Fruit fly (Drosophila melanogaster): ENCODE data around the gene okr.

The okr gene

DNA sequence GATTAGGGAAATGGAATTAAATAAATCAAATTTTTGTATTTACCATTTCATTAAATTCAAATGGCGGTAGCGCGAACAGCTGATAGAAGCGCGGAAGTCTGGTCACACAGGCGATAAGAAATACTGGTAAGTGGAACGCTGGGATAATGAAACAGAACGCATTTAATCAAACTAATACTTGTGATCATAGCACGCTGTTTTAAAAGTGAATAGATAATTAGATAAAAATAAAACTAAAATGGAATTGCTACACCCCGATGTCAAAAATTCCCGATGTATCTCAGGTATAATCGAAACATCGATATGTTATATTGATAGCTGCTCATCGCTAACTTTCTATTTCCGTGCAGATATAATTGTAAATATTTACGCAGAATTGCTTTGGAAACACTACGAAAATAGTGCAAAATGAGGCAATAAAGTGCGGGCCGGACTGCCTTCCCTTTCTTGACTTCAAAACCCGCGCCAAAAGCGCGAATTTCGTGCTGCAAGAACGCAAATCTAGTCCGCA, at the start of gene okr, which contains the start of gene CG3558:
okr (minus strand) TSS at position 96 of the 511 bp plus-strand sequence.
CG3558 (plus strand) TSS at position 207 of the 511 bp plus-strand sequence.
- TF ChIP-seq CG8478 (optimal IDR thresholded peaks at IDR 0.05) (no peak), CTCF (optimal IDR thresholded peaks at IDR 0.05) (peak in 1 of 2 experiments; percentile 2)

dm6 chr2L:3041918-3042615, 49.5 kb upstream of the okr start, which contains the start of gene CG17261:
CG17261 (plus strand) TSS chr2L:3042551.
- no peak for TF ChIP-seq CG8478 (optimal IDR thresholded peaks at IDR 0.05)
- TF ChIP-seq CTCF (optimal IDR thresholded peaks at IDR 0.05), result no peak

dm6 chr2L:3039774-3040173, 47.2 kb upstream of the okr start, which contains the start of the genes cnir and CG17221:
cnir (minus strand) TSS chr2L:3039812.
CG17221 (plus strand) TSS chr2L:3039976.
- no peak for TF ChIP-seq CG8478 (optimal IDR thresholded peaks at IDR 0.05)
- no peak for TF ChIP-seq CTCF (optimal IDR thresholded peaks at IDR 0.05)

dm6 chr2L:3037153-3037579, 44.6 kb upstream of the okr start, which contains the start of the genes CG17260 and SerRS:
CG17260 (plus strand) TSS chr2L:3037230.
SerRS (minus strand) TSS chr2L:3037403.
- TF ChIP-seq CG8478 (optimal IDR thresholded peaks at IDR 0.05), result no peak
- TF ChIP-seq CTCF (optimal IDR thresholded peaks at IDR 0.05), result no peak

DNA sequence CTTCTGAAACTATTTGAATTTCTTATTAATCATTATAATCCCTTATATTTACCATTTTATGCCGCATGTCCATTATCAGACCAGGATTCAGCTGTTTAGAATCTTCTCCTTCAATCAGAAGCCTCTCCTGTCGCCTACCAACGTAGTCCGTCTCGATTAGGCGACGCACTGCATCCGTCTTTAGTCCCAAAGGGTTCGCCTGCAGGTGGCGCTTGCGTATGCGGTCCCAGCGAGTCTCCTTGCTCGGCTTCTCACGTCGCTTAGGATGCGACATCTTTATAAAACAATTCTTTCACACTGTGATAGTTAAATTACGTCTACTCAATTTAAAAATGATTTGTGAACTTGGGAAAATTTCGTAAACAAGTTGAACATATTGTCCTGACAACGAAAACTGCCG, 42.4 kb upstream of the okr start, which contains the start of gene CG17258:
CG17258 (minus strand) TSS at position 380 of the 400 bp plus-strand sequence.
- TF ChIP-seq CG8478 (optimal IDR thresholded peaks at IDR 0.05), result no peak
- peak; percentile 65 to 73 for TF ChIP-seq CTCF (optimal IDR thresholded peaks at IDR 0.05)

DNA sequence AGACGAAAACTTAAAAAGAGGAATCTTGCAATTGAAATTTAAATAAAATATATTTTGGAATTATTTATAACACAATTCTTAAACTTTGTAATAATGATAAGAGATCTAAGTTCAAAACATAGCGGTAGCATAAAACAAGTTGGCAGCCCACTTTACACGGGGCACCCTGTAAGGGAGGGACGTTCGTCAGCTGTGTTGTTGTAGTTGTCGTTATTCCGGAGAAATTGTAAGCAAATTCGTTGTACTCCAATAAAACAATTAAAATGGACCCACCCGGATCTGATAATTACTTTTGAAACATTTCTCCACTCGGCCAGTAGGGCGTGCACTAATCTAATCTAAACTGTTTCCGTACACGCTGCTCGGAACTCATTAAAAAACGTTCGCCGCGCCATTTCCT, 37.8 kb upstream of the okr start, which contains the start of gene GABPI:
GABPI (plus strand) TSS at position 190 of the 400 bp plus-strand sequence.
- TF ChIP-seq CTCF (optimal IDR thresholded peaks at IDR 0.05), result no peak
- TF ChIP-seq CG8478 (optimal IDR thresholded peaks at IDR 0.05), result no peak

- TF ChIP-seq CTCF (optimal IDR thresholded peaks at IDR 0.05), result no peak
- TF ChIP-seq CG8478 (optimal IDR thresholded peaks at IDR 0.05), result no peak
Observed at dm6 chr2L:3029012-3029411, 36.5 kb upstream of the okr start, which contains the start of the genes Sf3b2 and CG17219. Sf3b2 (minus strand) TSS chr2L:3029168. CG17219 (plus strand) TSS chr2L:3029253.

dm6 chr2L:3022986-3023385, 30.4 kb upstream of the okr start, which contains the start of the genes alpha4GT1 and Prp40:
alpha4GT1 (minus strand) TSS chr2L:3023141.
Prp40 (plus strand) TSS chr2L:3023226.
- TF ChIP-seq CG8478 (optimal IDR thresholded peaks at IDR 0.05), result no peak
- TF ChIP-seq CTCF (optimal IDR thresholded peaks at IDR 0.05), result peak in 1 of 2 experiments; percentile 23

DNA sequence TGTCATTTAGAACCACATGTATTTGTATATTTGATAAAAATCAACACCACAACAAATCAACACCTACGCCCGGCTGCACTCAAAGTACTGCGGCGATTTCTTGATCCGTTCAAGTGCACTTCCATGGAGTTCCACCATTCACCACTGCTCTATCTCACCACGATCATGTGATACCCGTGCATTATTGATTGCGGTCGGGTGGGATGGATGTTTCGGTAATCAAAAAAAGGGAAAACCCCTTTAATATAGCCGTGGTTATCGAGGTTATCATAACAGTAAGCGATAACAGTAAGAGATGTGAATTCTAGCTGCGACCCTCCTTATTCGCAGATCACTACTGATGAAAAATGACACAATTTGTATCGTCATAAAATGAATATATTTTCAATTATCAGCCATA, 25.7 kb upstream of the okr start, which contains the start of the genes CG17224 and CG17264:
CG17224 (minus strand) TSS at position 97 of the 400 bp plus-strand sequence.
CG17264 (plus strand) TSS at position 297 of the 400 bp plus-strand sequence.
- TF ChIP-seq CTCF (optimal IDR thresholded peaks at IDR 0.05) (no peak), CG8478 (optimal IDR thresholded peaks at IDR 0.05) (no peak)

DNA sequence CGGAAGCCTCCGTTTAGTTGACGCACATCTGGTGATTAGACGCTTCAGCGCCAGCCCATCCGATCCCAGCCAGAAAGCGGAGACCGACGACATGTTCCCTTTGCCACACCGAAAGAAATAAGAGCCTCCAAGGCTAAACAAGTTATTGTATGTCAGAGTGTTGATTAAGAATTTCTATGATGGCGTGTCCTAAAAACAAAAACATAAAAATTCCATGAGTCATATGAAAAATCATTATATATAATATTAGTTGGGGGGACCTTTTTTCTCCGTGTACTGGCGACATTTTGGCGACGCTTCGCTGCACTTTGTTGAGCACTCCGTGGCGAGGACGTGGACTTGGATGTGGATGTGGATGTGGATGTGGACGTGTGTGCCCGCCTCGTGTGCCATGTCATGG, 20.2 kb upstream of the okr start:
- TF ChIP-seq CG8478 (optimal IDR thresholded peaks at IDR 0.05), result no peak
- no peak for TF ChIP-seq CTCF (optimal IDR thresholded peaks at IDR 0.05)

dm6 chr2L:3011484-3011883, 18.9 kb upstream of the okr start:
- TF ChIP-seq CG8478 (optimal IDR thresholded peaks at IDR 0.05) (no peak), CTCF (optimal IDR thresholded peaks at IDR 0.05) (no peak)

dm6 chr2L:3009438-3009837, 16.9 kb upstream of the okr start:
- TF ChIP-seq CTCF (optimal IDR thresholded peaks at IDR 0.05) (no peak), CG8478 (optimal IDR thresholded peaks at IDR 0.05) (no peak)

DNA sequence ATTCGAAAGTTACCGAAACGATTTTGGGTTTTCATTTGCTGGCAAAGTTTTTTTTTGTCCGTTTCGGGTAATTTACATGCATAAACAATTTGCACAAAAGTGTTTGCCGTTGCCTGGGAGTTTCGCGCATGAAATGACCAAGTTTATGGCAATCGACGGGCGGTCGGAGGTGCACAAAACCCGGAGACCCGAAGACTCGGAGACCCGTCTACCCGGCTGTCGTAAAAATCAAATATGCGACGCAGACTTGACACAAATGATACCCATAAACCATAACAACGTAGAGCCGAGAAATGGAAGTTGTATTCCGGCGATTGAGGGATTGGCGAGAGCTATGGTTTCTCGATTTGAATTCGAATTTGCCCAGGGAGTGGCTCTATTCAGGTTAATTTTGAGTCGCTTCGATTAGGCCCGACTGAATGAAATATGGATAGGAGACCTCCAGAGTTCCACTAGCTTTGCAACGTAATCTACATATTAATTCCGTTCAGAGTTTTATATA, 14.4 kb upstream of the okr start:
- TF ChIP-seq CG8478 (optimal IDR thresholded peaks at IDR 0.05), result no peak
- TF ChIP-seq CTCF (optimal IDR thresholded peaks at IDR 0.05), result no peak

- no peak for TF ChIP-seq CG8478 (optimal IDR thresholded peaks at IDR 0.05)
- TF ChIP-seq CTCF (optimal IDR thresholded peaks at IDR 0.05), result no peak
Observed at dm6 chr2L:3006194-3006593, 13.6 kb upstream of the okr start.

- TF ChIP-seq CG8478 (optimal IDR thresholded peaks at IDR 0.05) (no peak), CTCF (optimal IDR thresholded peaks at IDR 0.05) (no peak)
Observed at dm6 chr2L:3005483-3005882, 12.9 kb upstream of the okr start.

All from S2 (cell line).